Worm (Caenorhabditis elegans): Measurements from ENCODE around the gene oac-52.

Gene oac-52

ce11 chrIV:4360497-4360896 is 14.1 kb upstream of the oac-52 start, which contains the start of gene F55F10.1 (continued):
- TF ChIP-seq C16A3.4 (tag; optimal IDR thresholded peaks at IDR 0.05) (peak; percentile 48), nhr-237 (tag; optimal IDR thresholded peaks at IDR 0.05) (peak; percentile 12), dsc-1 (tag; optimal IDR thresholded peaks at IDR 0.05) (no peak), aly-2 (tag; optimal IDR thresholded peaks at IDR 0.05) (peak; percentile 11), fos-1 (tag; optimal IDR thresholded peaks at IDR 0.05) (no peak), nhr-76 (tag; optimal IDR thresholded peaks at IDR 0.05) (no peak), pqm-1 (tag; optimal IDR thresholded peaks at IDR 0.05) (no peak), tlp-1 (tag; optimal IDR thresholded peaks at IDR 0.05) (no peak), isw-1 (GFP tag; IDR thresholded peaks at IDR 0.05) (peak; percentile 64), lin-13 (GFP tag; optimal IDR thresholded peaks at IDR 0.05) (peak; percentile 15), nhr-28 (tag; optimal IDR thresholded peaks at IDR 0.05) (no peak), elt-3 (tag; optimal IDR thresholded peaks at IDR 0.05) (peak in 2 of 6 experiments; percentile 8 to 57), lin-14 (GFP tag; optimal IDR thresholded peaks at IDR 0.05) (no peak), mef-2 (tag; optimal IDR thresholded peaks at IDR 0.05) (no peak), nhr-90 (tag; optimal IDR thresholded peaks at IDR 0.05; ENCODE audit: poor library complexity) (peak; percentile 61), unc-86 (tag; optimal IDR thresholded peaks at IDR 0.05) (peak; percentile 66), ceh-88 (GFP tag; IDR thresholded peaks at IDR 0.05) (no peak), ceh-90 (tag; optimal IDR thresholded peaks at IDR 0.05) (peak; percentile 29), elt-2 (tag; optimal IDR thresholded peaks at IDR 0.05) (peak; percentile 25), pag-3 (tag; optimal IDR thresholded peaks at IDR 0.05; ENCODE audit: borderline replicate concordance, insufficient read depth) (no peak), nhr-47 (tag; optimal IDR thresholded peaks at IDR 0.05) (peak; percentile 86), efl-3 (GFP tag; optimal IDR thresholded peaks at IDR 0.05) (no peak), blmp-1 (tag; optimal IDR thresholded peaks at IDR 0.05) (no peak), nhr-84 (tag; optimal IDR thresholded peaks at IDR 0.05) (no peak), sptf-1 (tag; optimal IDR thresholded peaks at IDR 0.05) (no peak), zag-1 (tag; optimal IDR thresholded peaks at IDR 0.05) (peak; percentile 27), sup-37 (GFP tag; optimal IDR thresholded peaks at IDR 0.05) (no peak), dpl-1 (GFP tag; optimal IDR thresholded peaks at IDR 0.05) (peak; percentile 76 to 84 (median 83)), unc-130 (tag; optimal IDR thresholded peaks at IDR 0.05) (peak; percentile 80), swsn-7 (tag; optimal IDR thresholded peaks at IDR 0.05) (peak; percentile 80), egl-27 (tag; optimal IDR thresholded peaks at IDR 0.05) (no peak), nhr-77 (tag; optimal IDR thresholded peaks at IDR 0.05) (no peak), ceh-63 (GFP tag; optimal IDR thresholded peaks at IDR 0.05) (no peak), lir-3 (tag; optimal IDR thresholded peaks at IDR 0.05; ENCODE audit: poor library complexity) (no peak), xbp-1 (tag; optimal IDR thresholded peaks at IDR 0.05) (peak; percentile 79), snu-23 (GFP tag; optimal IDR thresholded peaks at IDR 0.05) (peak; percentile 84), nhr-85 (tag) (peak; percentile 84), hpl-2 (GFP tag; optimal IDR thresholded peaks at IDR 0.05) (no peak), unc-98 (GFP tag; IDR thresholded peaks at IDR 0.05) (no peak), fkh-10 (GFP tag; optimal IDR thresholded peaks at IDR 0.05) (no peak), ceh-82 (tag; optimal IDR thresholded peaks at IDR 0.05) (peak; percentile 50 to 78 (median 72)), skn-1 (tag; optimal IDR thresholded peaks at IDR 0.05) (peak; percentile 60), ztf-11 (tag; optimal IDR thresholded peaks at IDR 0.05) (no peak), tbx-2 (tag; optimal IDR thresholded peaks at IDR 0.05) (peak; percentile 77), unc-62 (GFP tag; optimal IDR thresholded peaks at IDR 0.05) (no peak), mep-1 (tag; optimal IDR thresholded peaks at IDR 0.05) (peak; percentile 92), mab-9 (GFP tag; IDR thresholded peaks at IDR 0.05) (no peak)

All from whole organism, L1 larva.